Fruit fly (Drosophila melanogaster) whole organism, embryonic: ENCODE results near the gene CG31268.
A peak's percentile ranks its signal among the peaks of the same experiment; 100 is the strongest.

Experiments
- BtbVII ChIP-seq: fragments of 200-800 bp; sonication (Bioruptor generic); optimal IDR thresholded peaks from 3 replicates; lab custom pipeline; 2017; ENCODE audit warnings: missing biosample characterization, mild to moderate bottlenecking, missing genetic modification characterization
- CG12391 ChIP-seq: fragments of 200-800 bp; sonication (Bioruptor generic); optimal IDR thresholded peaks from 3 replicates; lab custom pipeline; 2018; ENCODE audit warnings: missing biosample characterization, mild to moderate bottlenecking, missing genetic modification characterization, moderate library complexity
- CG12659 ChIP-seq: fragments of 200-800 bp; sonication (Bioruptor generic); optimal IDR thresholded peaks from 3 replicates; lab custom pipeline; 2017; ENCODE audit warnings: mild to moderate bottlenecking, missing biosample characterization, missing genetic modification reagents, missing genetic modification characterization
- CG14710 ChIP-seq: fragments of 200-800 bp; sonication (Bioruptor generic); optimal IDR thresholded peaks from 3 replicates; lab custom pipeline; 2019; ENCODE audit warnings: missing biosample characterization, mild to moderate bottlenecking, missing genetic modification characterization, moderate library complexity
- CG14860 ChIP-seq: fragments of 200-800 bp; sonication (Bioruptor generic); IDR thresholded peaks from 3 replicates; pipeline ENCODE4 v1.3.6; 2022; ENCODE audit warnings: missing biosample characterization, missing genetic modification characterization; ENCODE audit not compliant: partially characterized antibody
- CG15514 ChIP-seq: fragments of 200-800 bp; sonication (Bioruptor generic); optimal IDR thresholded peaks from 3 replicates; lab custom pipeline; 2017; ENCODE audit warnings: missing biosample characterization, missing genetic modification characterization, mild to moderate bottlenecking, moderate library complexity, missing genetic modification reagents
- CG1603 ChIP-seq: fragments of 200-800 bp; sonication (Bioruptor generic); optimal IDR thresholded peaks from 2 replicates; lab custom pipeline; 2019; ENCODE audit warnings: missing biosample characterization, mild to moderate bottlenecking, missing genetic modification characterization, moderate library complexity
- CG16863 ChIP-seq: fragments of 200-800 bp; sonication (Bioruptor generic); optimal IDR thresholded peaks from 3 replicates; lab custom pipeline; 2016; ENCODE audit warnings: missing biosample characterization, missing genetic modification characterization
- CG18764 ChIP-seq: fragments of 200-800 bp; sonication (Bioruptor generic); optimal IDR thresholded peaks from 3 replicates; lab custom pipeline; 2016; ENCODE audit warnings: missing biosample characterization, missing genetic modification characterization
- CG30431 ChIP-seq: fragments of 200-800 bp; sonication (Bioruptor generic); optimal IDR thresholded peaks from 2 replicates; lab custom pipeline; 2017; ENCODE audit warnings: missing biosample characterization, missing genetic modification characterization
- CG33213 ChIP-seq: fragments of 200-800 bp; sonication (Bioruptor generic); optimal IDR thresholded peaks from 3 replicates; lab custom pipeline; 2016; ENCODE audit warnings: missing biosample characterization, missing genetic modification characterization
- CG5245 ChIP-seq: fragments of 200-800 bp; sonication (Bioruptor generic); optimal IDR thresholded peaks from 3 replicates; lab custom pipeline; 2016; ENCODE audit warnings: missing biosample characterization, missing genetic modification characterization
- CG7963 ChIP-seq: fragments of 200-800 bp; sonication (Bioruptor generic); IDR thresholded peaks from 3 replicates; pipeline ENCODE4 v1.3.6; 2022; ENCODE audit warnings: missing biosample characterization, missing genetic modification characterization; ENCODE audit not compliant: partially characterized antibody
- CG8089 ChIP-seq: fragments of 200-800 bp; sonication (Bioruptor generic); optimal IDR thresholded peaks from 3 replicates; lab custom pipeline; 2016; ENCODE audit warnings: missing biosample characterization, missing genetic modification characterization
- CG8281 ChIP-seq: fragments of 200-800 bp; sonication (Bioruptor generic); optimal IDR thresholded peaks from 2 replicates; lab custom pipeline; 2018; ENCODE audit warnings: missing biosample characterization, mild to moderate bottlenecking, missing genetic modification characterization, moderate library complexity
- CG9797 ChIP-seq: fragments of 200-800 bp; sonication (Bioruptor generic); optimal IDR thresholded peaks from 3 replicates; lab custom pipeline; 2018; ENCODE audit warnings: missing biosample characterization, mild to moderate bottlenecking, missing genetic modification characterization
- Dll ChIP-seq: fragments of 200-800 bp; sonication (Bioruptor generic); IDR thresholded peaks from 4 replicates; pipeline ENCODE4 v1.3.6; 2022; ENCODE audit warnings: missing biosample characterization, missing genetic modification characterization; ENCODE audit not compliant: partially characterized antibody
- E2f1 ChIP-seq: fragments of 200-800 bp; sonication (Bioruptor generic); IDR thresholded peaks from 2 replicates; pipeline ENCODE4 v1.3.6; 2022; ENCODE audit warnings: missing biosample characterization, missing genetic modification characterization
- E2f2 ChIP-seq: fragments of 200-800 bp; sonication (Bioruptor generic); IDR thresholded peaks from 2 replicates; pipeline ENCODE4 v1.3.6; 2022; ENCODE audit warnings: missing biosample characterization, missing genetic modification characterization
- MBD-R2 ChIP-seq: fragments of 200-800 bp; sonication (Bioruptor generic); IDR thresholded peaks from 2 replicates; pipeline ENCODE4 v1.3.6; 2022; ENCODE audit warnings: missing biosample characterization, missing genetic modification characterization
- MESR4 ChIP-seq: fragments of 200-800 bp; sonication (Bioruptor generic); optimal IDR thresholded peaks from 2 replicates; lab custom pipeline; 2018; ENCODE audit warnings: missing biosample characterization, mild to moderate bottlenecking, missing genetic modification characterization, moderate library complexity
- Max ChIP-seq: fragments of 200-800 bp; sonication (Bioruptor generic); optimal IDR thresholded peaks from 2 replicates; lab custom pipeline; 2016; ENCODE audit warnings: missing biosample characterization, mild to moderate bottlenecking, missing genetic modification characterization
- Meics ChIP-seq: fragments of 200-800 bp; sonication (Bioruptor generic); optimal IDR thresholded peaks from 2 replicates; lab custom pipeline; 2017; ENCODE audit warnings: missing biosample characterization, mild to moderate bottlenecking, missing genetic modification characterization
- NfI ChIP-seq: fragments of 200-800 bp; sonication (Bioruptor generic); optimal IDR thresholded peaks from 3 replicates; lab custom pipeline; 2018; ENCODE audit warnings: missing biosample characterization, mild to moderate bottlenecking, missing genetic modification characterization, moderate library complexity
- Opbp ChIP-seq: fragments of 200-800 bp; sonication (Bioruptor generic); IDR thresholded peaks from 3 replicates; pipeline ENCODE4 v1.3.6; 2022; ENCODE audit warnings: missing biosample characterization, missing genetic modification characterization; ENCODE audit not compliant: partially characterized antibody
- Optix ChIP-seq: fragments of 200-800 bp; sonication (Bioruptor generic); IDR thresholded peaks from 3 replicates; pipeline ENCODE4 v1.3.6; 2022; ENCODE audit warnings: missing biosample characterization, missing genetic modification characterization
- Pdp1 ChIP-seq, 2 experiments: fragments of 200-800 bp; sonication (Bioruptor generic); optimal IDR thresholded peaks; 3 replicates each; lab custom pipeline; 2016; ENCODE audit warnings: missing biosample characterization in 2 of 2, missing genetic modification characterization in 2 of 2, mild to moderate bottlenecking in 1 of 2, moderate library complexity in 1 of 2
- Ravus ChIP-seq: fragments of 200-800 bp; sonication (Bioruptor generic); IDR thresholded peaks from 2 replicates; pipeline ENCODE4 v1.3.6; 2022; ENCODE audit warnings: missing biosample characterization, missing genetic modification characterization
- Xbp1 ChIP-seq: fragments of 200-800 bp; sonication (Bioruptor generic); optimal IDR thresholded peaks from 3 replicates; lab custom pipeline; 2016; ENCODE audit warnings: missing biosample characterization, mild to moderate bottlenecking, missing genetic modification characterization
- cato ChIP-seq: fragments of 200-800 bp; sonication (Bioruptor generic); optimal IDR thresholded peaks from 2 replicates; lab custom pipeline; 2016; ENCODE audit warnings: missing biosample characterization, missing genetic modification characterization, borderline replicate concordance
- dmrt11E ChIP-seq: fragments of 200-800 bp; sonication (Bioruptor generic); optimal IDR thresholded peaks from 3 replicates; lab custom pipeline; 2018; ENCODE audit warnings: missing biosample characterization, mild to moderate bottlenecking, missing genetic modification characterization, moderate library complexity
- dpn ChIP-seq, 2 experiments: fragments of 200-800 bp; sonication (Bioruptor generic); optimal IDR thresholded peaks; 3 replicates each; lab custom pipeline; 2016; ENCODE audit warnings: missing biosample characterization in 2 of 2, missing genetic modification characterization in 2 of 2
- gcm ChIP-seq: fragments of 200-800 bp; sonication (Bioruptor generic); optimal IDR thresholded peaks from 2 replicates; lab custom pipeline; 2019; ENCODE audit warnings: missing biosample characterization, mild to moderate bottlenecking, missing genetic modification characterization, moderate library complexity
- gfzf ChIP-seq: fragments of 200-800 bp; sonication (Bioruptor generic); optimal IDR thresholded peaks from 2 replicates; lab custom pipeline; 2016; ENCODE audit warnings: missing biosample characterization, mild to moderate bottlenecking, missing genetic modification characterization, moderate library complexity
- hb ChIP-seq: fragments of 200-800 bp; sonication (Bioruptor generic); IDR thresholded peaks from 3 replicates; pipeline ENCODE4 v1.3.6; 2022; ENCODE audit warnings: missing biosample characterization, missing genetic modification characterization; ENCODE audit not compliant: partially characterized antibody
- hbn ChIP-seq: fragments of 200-800 bp; sonication (Bioruptor generic); IDR thresholded peaks from 2 replicates; pipeline ENCODE4 v1.3.6; 2022; ENCODE audit warnings: missing biosample characterization, missing genetic modification characterization; ENCODE audit not compliant: partially characterized antibody
- nerfin-2 ChIP-seq: fragments of 200-800 bp; sonication (Bioruptor generic); IDR thresholded peaks from 2 replicates; pipeline ENCODE4 v1.3.6; 2022; ENCODE audit warnings: missing biosample characterization, missing genetic modification characterization; ENCODE audit not compliant: partially characterized antibody
- oc ChIP-seq: fragments of 200-800 bp; sonication (Bioruptor generic); optimal IDR thresholded peaks from 2 replicates; lab custom pipeline; 2018; ENCODE audit warnings: missing biosample characterization, mild to moderate bottlenecking, missing genetic modification characterization, moderate library complexity
- pnt ChIP-seq: fragments of 200-800 bp; sonication (Bioruptor generic); optimal IDR thresholded peaks from 3 replicates; lab custom pipeline; 2016; ENCODE audit warnings: missing biosample characterization, missing genetic modification characterization
- sima ChIP-seq: fragments of 200-800 bp; sonication (Bioruptor generic); optimal IDR thresholded peaks from 2 replicates; lab custom pipeline; 2016; ENCODE audit warnings: missing biosample characterization, missing genetic modification characterization
- slou ChIP-seq: fragments of 200-800 bp; sonication (Bioruptor generic); optimal IDR thresholded peaks from 3 replicates; lab custom pipeline; 2016; ENCODE audit warnings: missing biosample characterization, missing genetic modification characterization
- stwl ChIP-seq: fragments of 200-800 bp; sonication (Bioruptor generic); optimal IDR thresholded peaks from 3 replicates; lab custom pipeline; 2018; ENCODE audit warnings: missing biosample characterization, mild to moderate bottlenecking, missing genetic modification characterization, moderate library complexity
- tna ChIP-seq: fragments of 200-800 bp; sonication (Bioruptor generic); IDR thresholded peaks from 2 replicates; pipeline ENCODE4 v1.3.6; 2022; ENCODE audit warnings: missing biosample characterization, missing genetic modification characterization; ENCODE audit not compliant: partially characterized antibody
- trem ChIP-seq: fragments of 200-800 bp; optimal IDR thresholded peaks from 3 replicates; lab custom pipeline; 2019; ENCODE audit warnings: missing biosample characterization, mild to moderate bottlenecking, missing genetic modification characterization, moderate library complexity
- tup ChIP-seq: fragments of 200-800 bp; sonication (Bioruptor generic); optimal IDR thresholded peaks from 2 replicates; lab custom pipeline; 2016; ENCODE audit warnings: missing biosample characterization, mild to moderate bottlenecking, missing genetic modification characterization, moderate library complexity
- yki ChIP-seq: fragments of >200 bp; optimal IDR thresholded peaks from 3 replicates; lab custom pipeline; 2018
- z ChIP-seq: fragments of 200-800 bp; sonication (Bioruptor generic); IDR thresholded peaks from 3 replicates; pipeline ENCODE4 v1.3.6; 2022; ENCODE audit warnings: missing biosample characterization, missing genetic modification characterization
- zfh2 ChIP-seq: fragments of 200-800 bp; sonication (Bioruptor generic); optimal IDR thresholded peaks from 2 replicates; lab custom pipeline; 2016; ENCODE audit warnings: missing biosample characterization, missing genetic modification characterization

Gene CG31268

DNA sequence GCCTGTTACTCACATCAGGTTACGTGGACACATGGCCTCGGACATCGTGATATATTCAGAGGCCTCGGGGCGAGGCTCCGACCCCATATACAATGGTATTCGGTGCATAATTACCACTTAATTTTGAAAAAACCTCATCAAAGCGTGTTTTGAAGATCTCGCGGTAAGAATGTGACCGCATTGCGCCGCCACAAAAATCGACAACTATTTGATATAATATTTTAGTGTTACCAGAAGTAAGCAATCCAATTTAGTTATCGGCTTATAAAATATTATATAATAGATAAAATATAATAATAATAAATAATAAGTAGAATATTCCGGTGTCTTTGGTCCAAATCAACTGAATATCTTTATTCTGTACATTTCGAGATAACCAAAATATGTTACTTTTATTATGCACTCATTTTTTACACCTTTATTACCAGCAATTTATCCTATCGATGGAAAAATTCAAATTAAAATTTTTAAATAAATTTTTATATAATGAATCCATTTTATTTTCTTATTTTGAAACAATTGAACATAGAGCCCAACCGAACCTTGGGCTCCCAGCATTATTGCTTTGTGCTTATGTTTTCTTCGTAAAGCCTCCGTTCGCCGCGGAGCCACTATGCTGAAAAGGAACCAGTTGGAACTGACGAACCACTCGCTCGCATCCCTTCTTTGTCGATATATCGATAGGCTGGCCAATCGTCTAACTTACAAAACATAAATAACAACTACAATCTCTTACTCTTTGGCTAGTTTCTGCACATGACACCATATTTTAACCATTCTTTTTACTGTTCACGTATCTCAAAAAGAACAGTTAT lies 8.6 kb downstream of the CG31268 start, which contains the start of the genes CG18213 and Trm7-32 (continued):
- TF ChIP-seq Dll (GFP tag; lab: Robert Waterston, UW) (peak; percentile 83), CG7963 (peak; percentile 68; the same call in 1 of the 3 replicates), CG30431 (GFP tag; lab: Kevin White, UChicago) (no peak), hb (GFP tag; lab: Robert Waterston, UW) (peak; percentile 72), MESR4 (GFP tag; lab: Kevin White, UChicago) (peak; percentile 72), CG8281 (no peak), CG18764 (GFP tag; lab: Kevin White, UChicago) (no peak), CG15514 (peak; percentile 99), Opbp (peak; percentile 87; the same call in 2 of the 3 replicates), CG12391 (tag; lab: Kevin White, UChicago) (peak; percentile 49), Pdp1 (GFP tag; optimal IDR thresholded peaks at IDR 0.05; lab: Kevin White, UChicago) (peak in 1 of 2 experiments; percentile 53), z (GFP tag; lab: Robert Waterston, UW) (no peak), stwl (tag; lab: Kevin White, UChicago) (peak; percentile 17), dmrt11E (no peak), cato (GFP tag; lab: Kevin White, UChicago) (no peak), NfI (GFP tag; lab: Kevin White, UChicago) (no peak), yki (lab: Kevin White, UChicago) (no peak), CG1603 (tag; lab: Kevin White, UChicago) (peak; percentile 45), dpn (GFP tag; optimal IDR thresholded peaks at IDR 0.05; lab: Kevin White, UChicago) (peak in 1 of 2 experiments; percentile 34), CG8089 (GFP tag; lab: Kevin White, UChicago) (no peak), CG14710 (peak; percentile 48), CG33213 (peak; percentile 4), oc (tag; lab: Kevin White, UChicago) (no peak), CG5245 (GFP tag; lab: Kevin White, UChicago) (no peak), sima (GFP tag; lab: Kevin White, UChicago) (no peak), Meics (GFP tag; lab: Kevin White, UChicago) (no peak), E2f1 (GFP tag; lab: Robert Waterston, UW) (no peak), CG9797 (GFP tag; lab: Kevin White, UChicago) (peak; percentile 47), trem (peak; percentile 66), pnt (GFP tag; lab: Kevin White, UChicago) (no peak), Xbp1 (GFP tag; lab: Kevin White, UChicago) (peak; percentile 47), CG12659 (peak; percentile 55), Ravus (no peak), hbn (GFP tag; lab: Robert Waterston, UW) (peak; percentile 72), Optix (GFP tag; lab: Robert Waterston, UW) (no peak), tna (GFP tag; lab: Robert Waterston, UW) (peak; percentile 80), tup (no peak), zfh2 (peak; percentile 33), CG14860 (peak; percentile 85), slou (GFP tag; lab: Kevin White, UChicago) (no peak), E2f2 (GFP tag; lab: Robert Waterston, UW) (peak; percentile 80), nerfin-2 (GFP tag; lab: Robert Waterston, UW) (peak; percentile 36; the same call in 1 of the 2 replicates), Max (GFP tag; lab: Kevin White, UChicago) (no peak), gfzf (GFP tag; lab: Kevin White, UChicago) (peak; percentile 62), CG16863 (GFP tag; lab: Kevin White, UChicago) (no peak), BtbVII (GFP tag; lab: Kevin White, UChicago) (no peak), MBD-R2 (GFP tag; lab: Robert Waterston, UW) (peak; percentile 72), gcm (GFP tag; lab: Kevin White, UChicago) (no peak)
